Fruit fly (Drosophila melanogaster): ENCODE data around the gene CG46460.
A peak's percentile ranks its signal among the peaks of the same experiment; 100 is the strongest.

CG46460 gene

DNA sequence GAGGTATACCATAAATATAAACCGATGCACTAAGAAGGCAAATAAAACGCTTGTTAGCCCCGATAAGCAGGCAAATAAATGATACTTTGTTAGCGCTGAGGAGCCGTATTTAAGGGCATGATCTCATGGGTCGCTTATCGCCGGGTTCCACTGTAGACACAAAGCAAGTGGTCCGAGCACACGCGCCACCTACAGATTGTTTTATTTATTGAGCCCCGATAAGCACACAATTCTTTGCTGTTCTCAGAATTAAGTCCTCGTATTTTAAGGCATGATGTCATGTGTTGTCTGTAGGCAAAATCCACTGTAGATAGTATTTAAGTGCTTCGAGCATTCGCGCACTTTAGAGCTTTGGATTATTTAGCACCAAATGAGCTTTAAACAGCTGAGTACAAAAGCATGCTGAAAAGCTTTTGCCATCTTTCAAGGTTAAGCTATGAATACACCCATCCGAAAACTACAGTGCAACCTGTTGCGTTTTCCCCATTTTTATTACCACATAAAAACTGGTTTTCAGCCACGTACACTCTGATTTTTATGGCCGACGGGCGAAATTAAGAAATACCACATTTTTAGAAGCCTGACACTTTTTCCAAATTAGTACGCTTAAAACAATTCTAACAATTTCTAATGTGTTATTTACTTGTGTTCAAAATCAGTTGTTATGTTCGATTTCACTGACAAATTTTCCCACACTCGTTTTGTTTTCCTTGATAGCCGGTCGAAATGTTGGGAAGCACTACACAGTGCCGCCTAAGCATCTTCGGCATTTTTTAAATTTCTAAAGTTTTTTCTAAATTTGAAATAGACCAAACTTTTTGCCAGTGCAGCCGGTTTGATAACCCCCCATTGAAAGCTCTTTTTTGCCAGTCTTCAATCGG is 12.6 kb upstream of the CG46460 start, which contains the start of gene Sqor:
Sqor (plus strand) TSS at position 732 of the 881 bp plus-strand sequence.
- TF ChIP-seq ovo (GFP tag; optimal IDR thresholded peaks at IDR 0.05) (peak; percentile 77), CG12768 (GFP tag; optimal IDR thresholded peaks at IDR 0.05) (peak; percentile 94), CG5204 (GFP tag; optimal IDR thresholded peaks at IDR 0.05) (peak; percentile 91), kay (GFP tag; ENCODE audit: borderline replicate concordance) (no peak), bab1 (GFP tag; optimal IDR thresholded peaks at IDR 0.05) (peak; percentile 90), CG11617 (GFP tag; optimal IDR thresholded peaks at IDR 0.05) (peak; percentile 97), Hr96 (GFP tag; optimal IDR thresholded peaks at IDR 0.05) (peak; percentile 92), Clk (GFP tag; optimal IDR thresholded peaks at IDR 0.05) (peak; percentile 84), CG1620 (GFP tag; optimal IDR thresholded peaks at IDR 0.05) (peak; percentile 78), CG33017 (tag; optimal IDR thresholded peaks at IDR 0.05) (peak; percentile 89), CG14711 (tag; optimal IDR thresholded peaks at IDR 0.05) (peak; percentile 76), toe (GFP tag; optimal IDR thresholded peaks at IDR 0.05) (peak; percentile 91), Mnt (GFP tag; optimal IDR thresholded peaks at IDR 0.05) (peak; percentile 68), Crg-1 (GFP tag; optimal IDR thresholded peaks at IDR 0.05) (peak; percentile 79), tj (GFP tag; optimal IDR thresholded peaks at IDR 0.05) (peak; percentile 77), CG7045 (GFP tag; optimal IDR thresholded peaks at IDR 0.05) (peak; percentile 92), pad (GFP tag; optimal IDR thresholded peaks at IDR 0.05) (peak; percentile 82), CG7101 (tag; optimal IDR thresholded peaks at IDR 0.05) (peak; percentile 91), cic (GFP tag; optimal IDR thresholded peaks at IDR 0.05) (peak; percentile 71), cnc (optimal IDR thresholded peaks at IDR 0.05) (no peak)

DNA sequence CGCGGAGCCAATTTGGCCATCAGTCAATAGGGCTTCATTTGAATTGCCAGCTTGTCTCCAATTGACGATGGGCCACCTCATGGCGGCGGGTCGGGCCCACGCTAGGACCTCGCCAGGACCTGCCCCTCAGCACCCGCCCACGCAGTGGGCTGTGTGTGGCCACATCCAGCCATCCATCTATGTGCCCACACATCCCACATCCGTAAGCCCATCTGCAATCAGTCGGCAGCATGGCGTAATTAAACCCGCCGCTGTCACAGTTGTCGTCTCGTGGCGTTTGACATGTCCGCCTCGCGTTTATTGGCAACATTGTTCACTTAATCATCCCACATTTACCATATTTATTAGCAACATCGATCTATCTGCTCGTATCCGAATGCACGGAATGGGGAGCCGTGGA is 11.1 kb upstream of the CG46460 start:
- TF ChIP-seq bab1 (GFP tag; optimal IDR thresholded peaks at IDR 0.05) (no peak), CG12768 (GFP tag; optimal IDR thresholded peaks at IDR 0.05) (no peak), Crg-1 (GFP tag; optimal IDR thresholded peaks at IDR 0.05) (no peak), CG14711 (tag; optimal IDR thresholded peaks at IDR 0.05) (no peak), Mnt (GFP tag; optimal IDR thresholded peaks at IDR 0.05) (no peak), ovo (GFP tag; optimal IDR thresholded peaks at IDR 0.05) (no peak), CG7101 (tag; optimal IDR thresholded peaks at IDR 0.05) (no peak), cic (GFP tag; optimal IDR thresholded peaks at IDR 0.05) (no peak), tj (GFP tag; optimal IDR thresholded peaks at IDR 0.05) (no peak), Hr96 (GFP tag; optimal IDR thresholded peaks at IDR 0.05) (no peak), CG1620 (GFP tag; optimal IDR thresholded peaks at IDR 0.05) (no peak)

dm6 chr3L:4236097-4236572 is 9.0 kb upstream of the CG46460 start, which contains the start of gene ImpL2:
Gene ImpL2, minus strand, starts transcription at chr3L:4236147.
- no peak for TF ChIP-seq CG1620 (GFP tag; optimal IDR thresholded peaks at IDR 0.05)
- TF ChIP-seq CG14711 (tag; optimal IDR thresholded peaks at IDR 0.05) = no peak
- no peak for TF ChIP-seq toe (GFP tag; optimal IDR thresholded peaks at IDR 0.05)
- TF ChIP-seq CG33017 (tag; optimal IDR thresholded peaks at IDR 0.05) = no peak
- TF ChIP-seq cic (GFP tag; optimal IDR thresholded peaks at IDR 0.05) = no peak
- TF ChIP-seq tj (GFP tag; optimal IDR thresholded peaks at IDR 0.05) = no peak
- no peak for TF ChIP-seq ovo (GFP tag; optimal IDR thresholded peaks at IDR 0.05)
- TF ChIP-seq CG11617 (GFP tag; optimal IDR thresholded peaks at IDR 0.05) = no peak
- no peak for TF ChIP-seq Hr96 (GFP tag; optimal IDR thresholded peaks at IDR 0.05)
- no peak for TF ChIP-seq Crg-1 (GFP tag; optimal IDR thresholded peaks at IDR 0.05)
- TF ChIP-seq kay (GFP tag; ENCODE audit: borderline replicate concordance) = no peak
- no peak for TF ChIP-seq bab1 (GFP tag; optimal IDR thresholded peaks at IDR 0.05)
- no peak for TF ChIP-seq cnc (optimal IDR thresholded peaks at IDR 0.05)
- TF ChIP-seq CG5204 (GFP tag; optimal IDR thresholded peaks at IDR 0.05) = no peak
- no peak for TF ChIP-seq CG12768 (GFP tag; optimal IDR thresholded peaks at IDR 0.05)
- TF ChIP-seq CG7101 (tag; optimal IDR thresholded peaks at IDR 0.05) = no peak
- TF ChIP-seq CG7045 (GFP tag; optimal IDR thresholded peaks at IDR 0.05) = no peak
- TF ChIP-seq Clk (GFP tag; optimal IDR thresholded peaks at IDR 0.05) = no peak

dm6 chr3L:4233603-4234277 is 6.6 kb upstream of the CG46460 start:
- no peak for TF ChIP-seq CG7101 (tag; optimal IDR thresholded peaks at IDR 0.05)
- TF ChIP-seq toe (GFP tag; optimal IDR thresholded peaks at IDR 0.05) = no peak
- TF ChIP-seq tj (GFP tag; optimal IDR thresholded peaks at IDR 0.05) = peak; percentile 90
- TF ChIP-seq CG12768 (GFP tag; optimal IDR thresholded peaks at IDR 0.05) = peak; percentile 9
- TF ChIP-seq CG1620 (GFP tag; optimal IDR thresholded peaks at IDR 0.05) = no peak
- no peak for TF ChIP-seq Crg-1 (GFP tag; optimal IDR thresholded peaks at IDR 0.05)
- no peak for TF ChIP-seq Hr96 (GFP tag; optimal IDR thresholded peaks at IDR 0.05)
- TF ChIP-seq cnc (optimal IDR thresholded peaks at IDR 0.05) = no peak
- no peak for TF ChIP-seq CG33017 (tag; optimal IDR thresholded peaks at IDR 0.05)
- TF ChIP-seq CG14711 (tag; optimal IDR thresholded peaks at IDR 0.05) = no peak
- TF ChIP-seq kay (GFP tag; ENCODE audit: borderline replicate concordance) = peak; percentile 37
- no peak for TF ChIP-seq Mnt (GFP tag; optimal IDR thresholded peaks at IDR 0.05)
- TF ChIP-seq ovo (GFP tag; optimal IDR thresholded peaks at IDR 0.05) = no peak
- TF ChIP-seq CG7045 (GFP tag; optimal IDR thresholded peaks at IDR 0.05) = no peak
- TF ChIP-seq pad (GFP tag; optimal IDR thresholded peaks at IDR 0.05) = no peak
- TF ChIP-seq Clk (GFP tag; optimal IDR thresholded peaks at IDR 0.05) = no peak
- no peak for TF ChIP-seq CG11617 (GFP tag; optimal IDR thresholded peaks at IDR 0.05)
- no peak for TF ChIP-seq bab1 (GFP tag; optimal IDR thresholded peaks at IDR 0.05)
- no peak for TF ChIP-seq CG5204 (GFP tag; optimal IDR thresholded peaks at IDR 0.05)
- TF ChIP-seq cic (GFP tag; optimal IDR thresholded peaks at IDR 0.05) = peak; percentile 91
